Worm (Caenorhabditis elegans) whole organism, midembryonic: ENCODE results near the gene irld-38.

Experiments
- T22C8.4 ChIP-seq: fragments of 200-800 bp; sonication (Bioruptor generic); IDR thresholded peaks from 2 replicates; pipeline ENCODE4 v1.3.6; 2022; ENCODE audit warnings: missing genetic modification characterization, missing compliant biosample characterization
- cog-1 ChIP-seq: sonication (generic microtip); optimal IDR thresholded peaks from 2 replicates; lab custom pipeline; 2016; ENCODE audit warnings: missing genetic modification characterization, missing compliant biosample characterization
- flt-1 ChIP-seq: fragments of 200-800 bp; sonication (Bioruptor generic); IDR thresholded peaks from 2 replicates; pipeline ENCODE4 v1.3.6; 2022; ENCODE audit warnings: missing genetic modification characterization, missing compliant biosample characterization
- klf-2 ChIP-seq: fragments of 200-800 bp; sonication (Bioruptor generic); conservative IDR thresholded peaks from 2 replicates; pipeline ENCODE4 v1.3.6; 2022; ENCODE audit warnings: missing genetic modification reagents, missing genetic modification characterization, missing compliant biosample characterization
- med-1 ChIP-seq: sonication (generic microtip); optimal IDR thresholded peaks from 2 replicates; lab custom pipeline; 2017; ENCODE audit warnings: missing genetic modification characterization, mild to moderate bottlenecking, missing compliant biosample characterization, antibody characterized with exemption, missing genetic modification reagents; ENCODE audit not compliant: insufficient read depth
- ref-1 ChIP-seq: fragments of 200-800 bp; sonication (Bioruptor generic); conservative IDR thresholded peaks from 2 replicates; pipeline ENCODE4 v1.3.6; 2022; ENCODE audit warnings: missing genetic modification reagents, missing genetic modification characterization, missing compliant biosample characterization
- tab-1 ChIP-seq: fragments of 200-800 bp; sonication (Bioruptor generic); IDR thresholded peaks from 2 replicates; pipeline ENCODE4 v1.3.6; 2022; ENCODE audit warnings: missing genetic modification characterization, missing compliant biosample characterization
- ztf-29 ChIP-seq: fragments of 200-800 bp; sonication (Bioruptor generic); IDR thresholded peaks from 2 replicates; pipeline ENCODE4 v1.3.6; 2022; ENCODE audit warnings: missing genetic modification reagents, missing genetic modification characterization, missing compliant biosample characterization

ce11 chrV:3005964-3006363, 26.3 kb downstream of the irld-38 start, which contains the start of gene srw-112:
- no peak for TF ChIP-seq flt-1 (GFP tag; lab: Robert Waterston, UW)
- TF ChIP-seq tab-1, result no peak
- no peak for TF ChIP-seq ztf-29 (GFP tag; lab: Robert Waterston, UW)
- TF ChIP-seq klf-2 (GFP tag; lab: Robert Waterston, UW), result no peak
- no peak for TF ChIP-seq T22C8.4 (GFP tag; lab: Robert Waterston, UW)
- no peak for TF ChIP-seq cog-1
- no peak for TF ChIP-seq ref-1 (GFP tag; lab: Robert Waterston, UW)
- TF ChIP-seq med-1, result no peak
